Worm (Caenorhabditis elegans): ENCODE data around the gene lin-24.
A peak's percentile ranks its signal among the peaks of the same experiment; 100 is the strongest.

The lin-24 gene

DNA sequence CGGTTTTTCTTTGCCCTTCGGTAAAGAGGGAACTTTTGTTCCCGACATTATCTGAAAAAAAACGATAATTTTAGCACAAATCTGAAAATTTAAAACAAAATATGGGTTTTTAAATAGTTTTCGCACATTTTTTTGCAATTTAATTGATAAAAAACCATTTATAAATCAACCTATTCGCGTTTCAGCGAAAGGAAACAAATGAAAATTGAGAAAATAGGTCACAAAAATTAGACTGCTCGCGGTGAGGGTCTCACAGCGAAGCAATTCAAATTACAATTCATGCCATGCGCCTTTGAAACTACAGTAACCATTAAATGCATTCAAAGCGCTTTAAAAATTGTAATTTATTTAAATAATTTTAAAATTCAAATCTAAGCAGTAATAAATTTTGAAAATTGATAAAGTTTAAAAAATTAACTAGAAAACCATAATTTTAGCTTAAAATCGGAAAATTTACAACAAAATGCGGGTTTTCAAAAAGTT lies 24.9 kb downstream of the lin-24 start, which contains the start of gene B0001.7 (continued):
- TF ChIP-seq ceh-40 (GFP tag; IDR thresholded peaks at IDR 0.05) (no peak), Y53G8AR.9 (GFP tag; conservative IDR thresholded peaks at IDR 0.05) (no peak), bed-2 (GFP tag; IDR thresholded peaks at IDR 0.05) (no peak), egl-44 (GFP tag; IDR thresholded peaks at IDR 0.05) (no peak), pha-4 (tag; optimal IDR thresholded peaks at IDR 0.05) (no peak), ceh-27 (GFP tag; optimal IDR thresholded peaks at IDR 0.05) (no peak), C06A6.2 (GFP tag; conservative IDR thresholded peaks at IDR 0.05) (no peak), mel-28 (tag; optimal IDR thresholded peaks at IDR 0.05; ENCODE audit: borderline replicate concordance) (no peak), mes-4 (tag; optimal IDR thresholded peaks at IDR 0.05) (no peak)

DNA sequence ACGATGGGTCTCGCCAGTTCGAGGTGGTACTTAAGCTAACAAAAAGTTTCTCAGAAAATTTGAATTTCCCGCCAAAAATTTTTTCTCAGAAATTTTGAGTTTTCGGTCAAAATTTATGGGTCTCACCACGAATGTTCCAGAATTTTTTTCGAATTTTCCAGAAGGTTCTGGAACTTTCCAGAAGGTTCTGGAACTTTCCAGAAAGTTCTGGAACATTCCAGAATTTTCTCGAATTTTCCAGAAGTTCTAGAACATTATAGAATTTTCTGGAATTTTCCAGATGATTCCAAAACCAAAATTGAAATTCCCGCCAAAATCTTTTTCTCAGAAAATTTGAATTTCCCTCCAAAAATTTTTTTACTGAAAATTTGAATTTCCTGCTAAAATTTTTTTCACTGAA lies 26.5 kb downstream of the lin-24 start:
- TF ChIP-seq Y67H2A.10 (GFP tag; conservative IDR thresholded peaks at IDR 0.05) (peak; percentile 64; the same call in 1 of the 2 replicates), ekl-4 (GFP tag; IDR thresholded peaks at IDR 0.05) (peak; percentile 64; the same call in 1 of the 2 replicates), aptf-3 (GFP tag; IDR thresholded peaks at IDR 0.05) (0 out of 2 replicates have a peak, but pooled peaks have one; percentile 64), madf-6 (GFP tag; IDR thresholded peaks at IDR 0.05) (peak; percentile 68), dox-1 (GFP tag; IDR thresholded peaks at IDR 0.05) (peak; percentile 84), ceh-40 (GFP tag; IDR thresholded peaks at IDR 0.05) (0 out of 2 replicates have a peak, but pooled peaks have one; percentile 30), pbrm-1 (GFP tag; IDR thresholded peaks at IDR 0.05) (peak; percentile 39; the same call in 1 of the 2 replicates), hsf-1 (GFP tag; IDR thresholded peaks at IDR 0.05) (peak; percentile 98), cebp-2 (GFP tag; IDR thresholded peaks at IDR 0.05) (peak; percentile 71; the same call in 1 of the 2 replicates)

DNA sequence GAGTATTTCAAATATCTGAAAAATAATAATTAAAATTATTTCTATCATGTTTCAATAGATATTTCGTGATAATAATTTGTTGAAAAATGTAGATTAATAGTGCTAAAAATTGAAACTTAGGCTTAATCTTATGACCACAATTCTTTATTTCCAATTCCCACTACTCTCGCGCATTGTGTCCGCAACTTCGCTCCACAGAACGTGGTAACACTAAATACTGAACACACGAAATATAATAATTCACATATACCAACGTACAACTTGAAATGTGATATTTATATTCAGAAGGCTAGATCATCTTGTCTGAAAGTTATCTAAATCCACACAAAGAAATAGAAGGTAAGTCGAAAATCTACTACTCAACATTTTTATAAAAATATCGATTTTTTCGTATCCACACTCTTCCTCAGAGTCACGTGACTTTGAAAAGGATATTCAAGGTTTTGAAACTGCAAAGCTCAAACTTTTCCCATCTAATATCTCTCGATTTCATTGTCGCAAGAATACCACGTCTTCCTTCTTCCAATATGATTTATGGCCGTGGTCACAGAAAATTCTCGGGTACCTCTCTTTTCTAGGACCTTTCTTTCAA lies 27.4 kb downstream of the lin-24 start, which contains the start of gene eri-12:
TSS of gene eri-12 (plus strand) at position 197 of the 592 bp plus-strand sequence.
- no peak for TF ChIP-seq nfyb-1 (GFP tag; IDR thresholded peaks at IDR 0.05)
- TF ChIP-seq B0336.3 (GFP tag; IDR thresholded peaks at IDR 0.05): no peak

DNA sequence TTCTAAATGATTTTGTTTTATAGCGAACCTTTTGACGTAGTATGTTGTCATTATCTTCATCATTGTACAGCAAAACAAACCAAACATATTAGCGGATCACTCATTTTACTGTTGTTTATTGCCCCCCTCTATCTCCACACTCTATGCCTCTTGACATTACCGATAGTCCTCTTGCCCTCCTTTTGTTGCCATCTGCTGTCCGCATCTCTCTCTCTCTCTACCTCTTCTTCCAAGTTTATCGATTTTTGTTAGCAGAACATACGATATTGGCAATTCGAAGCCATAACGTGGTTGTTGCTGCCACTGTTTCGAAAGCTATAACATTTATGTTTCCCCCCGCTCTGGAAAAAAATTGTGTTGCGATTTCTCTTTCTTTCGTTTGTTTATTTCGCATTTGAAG lies 28.6 kb downstream of the lin-24 start:
- TF ChIP-seq unc-62 (GFP tag; optimal IDR thresholded peaks at IDR 0.05) (no peak), bed-2 (GFP tag; IDR thresholded peaks at IDR 0.05) (no peak), dpl-1 (GFP tag; optimal IDR thresholded peaks at IDR 0.05) (no peak), hrde-1 (tag; optimal IDR thresholded peaks at IDR 0.05; ENCODE audit: borderline replicate concordance) (no peak), ztf-28 (GFP tag; IDR thresholded peaks at IDR 0.05) (no peak), ztf-6 (GFP tag; IDR thresholded peaks at IDR 0.05) (no peak), nhr-90 (tag; optimal IDR thresholded peaks at IDR 0.05) (no peak), nhr-27 (tag; optimal IDR thresholded peaks at IDR 0.05) (no peak), hmg-1.2 (GFP tag; IDR thresholded peaks at IDR 0.05) (no peak), athp-1 (tag; optimal IDR thresholded peaks at IDR 0.05) (no peak), ztf-18 (tag; optimal IDR thresholded peaks at IDR 0.05) (no peak), snpc-3.4 (tag; optimal IDR thresholded peaks at IDR 0.05) (no peak), egrh-3 (GFP tag; IDR thresholded peaks at IDR 0.05) (no peak), cebp-1 (GFP tag; IDR thresholded peaks at IDR 0.05) (no peak), cebp-1 (tag; optimal IDR thresholded peaks at IDR 0.05) (no peak), snpc-4 (GFP tag; optimal IDR thresholded peaks at IDR 0.05) (no peak), snpc-4 (tag; optimal IDR thresholded peaks at IDR 0.05) (no peak)

Measured in whole organism, young adult.